Fruit fly (Drosophila melanogaster): ENCODE measurements around the gene oaf.

DNA sequence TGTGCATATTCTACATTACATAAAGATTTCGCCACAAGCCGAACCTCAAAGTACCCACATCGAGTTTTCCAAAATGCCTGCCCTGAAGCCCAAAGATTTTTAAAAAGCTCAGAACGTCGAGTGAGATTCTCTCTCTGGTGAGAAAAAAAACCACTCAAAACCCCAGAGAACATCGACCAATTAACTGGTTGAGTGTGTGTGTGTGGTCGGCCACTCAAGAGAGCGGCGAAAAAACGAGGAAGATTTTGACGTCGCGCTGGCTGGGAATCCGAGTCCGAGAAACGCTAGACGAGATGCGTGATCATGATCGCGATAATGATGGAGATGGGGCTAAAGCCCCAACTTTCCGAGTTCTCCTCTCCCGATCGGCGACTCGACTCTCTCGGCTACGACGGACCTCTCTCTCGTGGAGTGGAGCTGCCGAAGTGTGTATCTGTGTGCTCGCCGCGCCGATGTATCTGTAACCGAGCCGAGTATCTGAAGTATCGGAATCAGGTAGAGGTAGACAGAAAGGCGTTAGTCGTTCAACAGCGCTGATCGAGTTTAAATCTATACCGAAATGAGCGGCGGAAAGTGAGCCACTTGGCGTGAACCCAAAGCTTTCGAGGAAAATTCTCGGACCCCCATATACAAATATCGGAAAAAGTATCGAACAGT is 41.9 kb upstream of the oaf start:
- no peak for TF ChIP-seq HHEX (GFP tag; optimal IDR thresholded peaks at IDR 0.05)
- no peak for TF ChIP-seq Abd-B (GFP tag; optimal IDR thresholded peaks at IDR 0.05)
- no peak for TF ChIP-seq CG6254 (GFP tag; optimal IDR thresholded peaks at IDR 0.05)
- no peak for TF ChIP-seq CG12104 (GFP tag; optimal IDR thresholded peaks at IDR 0.05)
- TF ChIP-seq CG2116 (GFP tag; optimal IDR thresholded peaks at IDR 0.05) = no peak
- no peak for TF ChIP-seq ssp (GFP tag; IDR thresholded peaks at IDR 0.05)
- TF ChIP-seq CG15479 (GFP tag; optimal IDR thresholded peaks at IDR 0.05) = no peak
- no peak for TF ChIP-seq schlank (tag; optimal IDR thresholded peaks at IDR 0.05)
- TF ChIP-seq sug (tag; optimal IDR thresholded peaks at IDR 0.05) = no peak
- TF ChIP-seq tgo (GFP tag; IDR thresholded peaks at IDR 0.05) = no peak; the same call in 2 of the 3 replicates
- no peak for TF ChIP-seq bigmax (GFP tag; optimal IDR thresholded peaks at IDR 0.05)
- no peak for TF ChIP-seq CG13123 (GFP tag; optimal IDR thresholded peaks at IDR 0.05)
